Worm (Caenorhabditis elegans): ENCODE measurements around the gene Y48A6C.8.

Y48A6C.8 gene

DNA sequence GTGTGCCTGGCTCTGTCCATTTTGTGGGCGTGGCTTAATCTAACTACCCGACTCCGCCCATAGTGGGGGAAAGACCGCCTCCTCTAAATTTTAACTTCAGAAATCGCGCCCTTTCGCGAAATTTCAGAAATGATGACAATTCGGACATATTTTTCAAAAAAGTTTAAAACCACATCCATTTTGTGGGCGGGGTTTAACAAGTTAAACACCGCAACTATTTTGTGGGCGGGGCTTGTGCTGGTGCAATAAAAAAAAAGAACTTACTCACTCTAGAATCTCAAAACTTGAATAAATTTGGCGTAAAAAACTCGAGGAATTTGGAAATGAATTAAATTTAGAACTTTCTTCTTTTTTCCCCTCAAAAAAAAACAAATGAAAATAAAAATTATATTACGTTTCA is 43.1 kb upstream of the Y48A6C.8 start:
- peak; percentile 94 for TF ChIP-seq him-1 (tag; optimal IDR thresholded peaks at IDR 0.05)
- TF ChIP-seq gei-17 (GFP tag; optimal IDR thresholded peaks at IDR 0.05) = no peak
- no peak for TF ChIP-seq F55B11.4 (tag; optimal IDR thresholded peaks at IDR 0.05; ENCODE audit: borderline replicate concordance, insufficient read depth)
- TF ChIP-seq nhr-179 (tag; optimal IDR thresholded peaks at IDR 0.05) = no peak
- 0 out of 2 replicates have a peak, but pooled peaks have one; percentile 34 for TF ChIP-seq madf-6 (GFP tag; IDR thresholded peaks at IDR 0.05)
- TF ChIP-seq zfh-2 (GFP tag; conservative IDR thresholded peaks at IDR 0.05) = no peak
- TF ChIP-seq xnd-1 (tag; optimal IDR thresholded peaks at IDR 0.05) = peak; percentile 19

DNA sequence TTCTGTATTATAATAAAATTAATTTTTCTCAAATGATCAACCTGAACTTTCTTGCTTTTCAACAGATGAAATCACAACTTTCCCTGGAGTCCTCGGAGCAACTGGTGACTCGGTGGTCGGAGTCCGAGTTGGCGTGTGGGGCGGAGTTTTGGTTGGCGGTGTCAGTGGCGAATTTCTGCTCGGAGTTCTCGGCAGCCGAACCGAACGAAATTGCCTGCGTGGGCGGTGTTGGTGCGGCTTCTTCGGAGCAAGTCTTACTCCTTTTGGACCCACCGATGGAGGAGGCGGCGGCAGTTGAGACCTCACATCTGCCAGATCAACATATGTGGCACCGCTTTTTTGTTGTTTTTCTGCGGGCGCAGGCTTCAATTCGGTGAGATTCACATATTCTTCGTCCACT is 42.3 kb upstream of the Y48A6C.8 start:
- TF ChIP-seq sptf-2 (GFP tag; optimal IDR thresholded peaks at IDR 0.05) (no peak), lsl-1 (GFP tag; optimal IDR thresholded peaks at IDR 0.05) (no peak), egrh-3 (GFP tag; IDR thresholded peaks at IDR 0.05) (peak; percentile 61; the same call in 1 of the 2 replicates)

DNA sequence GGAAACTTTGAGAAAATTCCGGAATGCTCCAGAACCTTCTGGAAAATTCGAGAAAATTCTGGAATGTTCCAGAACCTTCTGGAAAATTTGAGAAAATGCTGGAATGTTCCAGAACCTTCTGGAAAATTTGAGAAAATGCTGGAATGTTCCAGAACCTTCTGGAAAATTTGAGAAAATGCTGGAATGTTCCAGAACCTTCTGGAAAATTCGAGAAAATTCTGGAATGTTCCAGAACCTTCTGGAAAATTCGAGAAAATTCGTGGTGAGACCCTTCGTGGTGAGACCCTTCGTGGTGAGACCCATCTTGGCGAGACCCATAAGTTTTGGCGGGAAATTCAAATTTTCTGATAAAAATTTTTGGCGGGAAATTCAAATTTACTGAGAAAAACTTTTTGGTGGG is 33.1 kb upstream of the Y48A6C.8 start:
- 0 out of 2 replicates have a peak, but pooled peaks have one; percentile 8 for TF ChIP-seq madf-6 (GFP tag; IDR thresholded peaks at IDR 0.05)
- peak; percentile 6; the same call in 1 of the 2 replicates for TF ChIP-seq egrh-3 (GFP tag; IDR thresholded peaks at IDR 0.05)
- peak; percentile 95 for TF ChIP-seq hsf-1 (GFP tag; IDR thresholded peaks at IDR 0.05)
- 0 out of 2 replicates have a peak, but pooled peaks have one; percentile 14 for TF ChIP-seq D2030.7 (GFP tag; IDR thresholded peaks at IDR 0.05)

DNA sequence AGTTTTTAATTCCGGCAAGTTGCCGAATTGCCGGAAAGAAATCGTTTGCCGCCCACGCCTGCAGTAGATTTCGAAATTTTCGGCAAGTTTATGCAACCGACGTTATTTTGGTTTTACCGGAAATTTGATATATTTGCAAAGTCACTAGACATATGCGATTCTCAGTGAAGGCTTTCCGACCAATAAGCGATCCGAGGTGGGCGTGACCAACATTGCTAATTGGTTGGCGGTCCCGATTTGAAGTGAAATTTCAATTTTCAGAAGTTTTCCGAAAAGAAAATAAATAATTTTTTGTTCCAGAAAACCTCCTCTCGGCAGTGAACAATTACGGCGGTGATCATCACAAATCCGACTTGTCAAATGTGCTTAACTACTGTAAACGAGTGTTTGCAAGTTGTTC is 30.5 kb upstream of the Y48A6C.8 start:
- TF ChIP-seq somi-1 (GFP tag; optimal IDR thresholded peaks at IDR 0.05) = no peak
- no peak for TF ChIP-seq zim-3 (tag; optimal IDR thresholded peaks at IDR 0.05)
- no peak for TF ChIP-seq hmg-1.2 (GFP tag; IDR thresholded peaks at IDR 0.05)
- TF ChIP-seq athp-1 (tag; optimal IDR thresholded peaks at IDR 0.05) = no peak
- TF ChIP-seq ets-4 (GFP tag; optimal IDR thresholded peaks at IDR 0.05) = no peak
- TF ChIP-seq madf-10 (tag; optimal IDR thresholded peaks at IDR 0.05) = no peak
- TF ChIP-seq F57A8.1 (GFP tag; optimal IDR thresholded peaks at IDR 0.05) = no peak
- no peak for TF ChIP-seq F55B11.4 (tag; optimal IDR thresholded peaks at IDR 0.05; ENCODE audit: borderline replicate concordance, insufficient read depth)
- no peak for TF ChIP-seq hsf-1 (GFP tag; IDR thresholded peaks at IDR 0.05)
- TF ChIP-seq ama-1 (optimal IDR thresholded peaks at IDR 0.05) = no peak
- TF ChIP-seq ama-1 (GFP tag; optimal IDR thresholded peaks at IDR 0.05) = no peak

ce11 chrIII:11157099-11157498 is 29.7 kb upstream of the Y48A6C.8 start, which contains the start of gene Y47D3A.31:
TSS of gene Y47D3A.31 (minus strand) at chrIII:11157199.
- no peak for TF ChIP-seq pha-4 (tag; optimal IDR thresholded peaks at IDR 0.05)
- TF ChIP-seq B0035.1 (tag; optimal IDR thresholded peaks at IDR 0.05) = no peak
- TF ChIP-seq pbrm-1 (GFP tag; IDR thresholded peaks at IDR 0.05) = no peak
- no peak for TF ChIP-seq nfyb-1 (GFP tag; IDR thresholded peaks at IDR 0.05)
- no peak for TF ChIP-seq T26A5.8 (tag; optimal IDR thresholded peaks at IDR 0.05)
- TF ChIP-seq rcor-1 (GFP tag; IDR thresholded peaks at IDR 0.05) = no peak
- no peak for TF ChIP-seq lin-26 (GFP tag; IDR thresholded peaks at IDR 0.05)
- no peak for TF ChIP-seq nhr-27 (tag; optimal IDR thresholded peaks at IDR 0.05)
- no peak for TF ChIP-seq snpc-3.4 (tag; optimal IDR thresholded peaks at IDR 0.05)

ce11 chrIII:11154527-11154926 is 27.1 kb upstream of the Y48A6C.8 start, which contains the start of gene cku-70:
TSS of gene cku-70 (plus strand) at chrIII:11154827.
- TF ChIP-seq attf-6 (GFP tag; IDR thresholded peaks at IDR 0.05) = no peak
- no peak for TF ChIP-seq lin-35 (GFP tag; optimal IDR thresholded peaks at IDR 0.05)
- 0 out of 2 replicates have a peak, but pooled peaks have one; percentile 8 for TF ChIP-seq B0019.2 (GFP tag; conservative IDR thresholded peaks at IDR 0.05)
- TF ChIP-seq ztf-6 (GFP tag; IDR thresholded peaks at IDR 0.05) = no peak
